Fruit fly (Drosophila melanogaster) S2 (cell line): ENCODE data around the gene CG13318.

Experiments
- CG8478 ChIP-seq: fragments of >200 bp; optimal IDR thresholded peaks from 2 replicates; lab custom pipeline; 2018
- CTCF ChIP-seq, 2 experiments: fragments of >200 bp; optimal IDR thresholded peaks; 2 replicates each; lab custom pipeline; 2018

DNA sequence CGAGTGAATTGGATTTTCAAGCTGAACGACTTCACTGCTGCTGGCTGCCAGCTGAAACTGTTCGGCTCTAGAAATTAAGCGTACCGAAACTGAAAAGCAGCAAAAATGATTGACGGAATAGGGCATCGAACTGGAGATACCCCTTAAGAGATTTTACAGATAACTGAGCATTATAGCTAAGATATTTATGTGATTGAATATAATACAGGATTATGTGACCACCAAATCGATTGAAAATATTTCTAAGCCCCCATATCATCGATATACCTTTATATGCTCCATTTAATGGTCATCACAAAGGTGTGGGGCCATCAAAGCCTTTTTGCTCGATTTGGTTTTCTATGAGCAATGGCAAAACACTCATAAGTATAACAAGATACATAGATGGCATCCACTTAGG lies 12.3 kb upstream of the CG13318 start:
- no peak for TF ChIP-seq CTCF (optimal IDR thresholded peaks at IDR 0.05; lab: Kevin White, UChicago)
- no peak for TF ChIP-seq CG8478 (lab: Kevin White, UChicago)
